Worm (Caenorhabditis elegans) whole organism, L1 larva: ENCODE data around the gene rpl-5.

Source experiments
- C16A3.4 ChIP-seq: fragments of 150-350 bp; optimal IDR thresholded peaks from 2 replicates; lab custom pipeline; 2014; ENCODE audit warnings: missing biosample characterization, missing genetic modification characterization
- F16B12.6 ChIP-seq: fragments of 150-350 bp; optimal IDR thresholded peaks from 2 replicates; lab custom pipeline; 2014; ENCODE audit warnings: missing biosample characterization, missing genetic modification characterization
- aha-1 ChIP-seq: fragments of 150-350 bp; optimal IDR thresholded peaks from 2 replicates; lab custom pipeline; 2014; ENCODE audit warnings: missing biosample characterization, missing genetic modification characterization
- aly-2 ChIP-seq: fragments of 150-350 bp; optimal IDR thresholded peaks from 2 replicates; lab custom pipeline; 2014; ENCODE audit warnings: missing biosample characterization, missing genetic modification characterization
- ama-1 ChIP-seq: fragments of 150-350 bp; optimal IDR thresholded peaks from 2 replicates; lab custom pipeline; 2014
- blmp-1 ChIP-seq: fragments of 150-350 bp; optimal IDR thresholded peaks from 2 replicates; lab custom pipeline; 2014; ENCODE audit warnings: missing biosample characterization, missing genetic modification characterization
- ceh-63 ChIP-seq: fragments of 200-800 bp; sonication (Bioruptor generic); optimal IDR thresholded peaks from 2 replicates; lab custom pipeline; 2018; ENCODE audit warnings: mild to moderate bottlenecking, missing genetic modification characterization, missing compliant biosample characterization
- ceh-82 ChIP-seq, 3 experiments: fragments of 150-350 bp in 1 of 3; sonication (generic microtip) in 2 of 3; optimal IDR thresholded peaks; 2 replicates each; lab custom pipeline; 2014 to 2017; ENCODE audit warnings: missing biosample characterization in 3 of 3, missing genetic modification characterization in 3 of 3
- ceh-88 ChIP-seq: fragments of 200-800 bp; sonication (Bioruptor generic); IDR thresholded peaks from 2 replicates; pipeline ENCODE4 v1.3.6; 2022; ENCODE audit warnings: missing genetic modification characterization, missing compliant biosample characterization
- dsc-1 ChIP-seq: sonication (generic microtip); optimal IDR thresholded peaks from 2 replicates; lab custom pipeline; 2016; ENCODE audit warnings: mild to moderate bottlenecking, missing genetic modification characterization, missing compliant biosample characterization
- efl-1 ChIP-seq, 4 experiments: fragments of 150-350 bp; optimal IDR thresholded peaks in 3 of 4; peaks in 1 of 4; 1 replicate in 1 of 4; 2 replicates in 3 of 4; lab custom pipeline; 2014; ENCODE audit warnings: missing biosample characterization in 2 of 4, missing genetic modification characterization in 2 of 4, missing genetic modification reagents in 2 of 4
- efl-3 ChIP-seq: fragments of 200-800 bp; sonication (Bioruptor generic); optimal IDR thresholded peaks from 2 replicates; lab custom pipeline; 2018; ENCODE audit warnings: mild to moderate bottlenecking, missing genetic modification characterization, missing compliant biosample characterization
- elt-3 ChIP-seq, 6 experiments: fragments of 150-350 bp in 1 of 6; sonication (generic microtip); optimal IDR thresholded peaks; 2 replicates each; lab custom pipeline; 2017 to 2018; ENCODE audit warnings: missing biosample characterization in 6 of 6, missing genetic modification characterization in 6 of 6, inconsistent platforms in 1 of 6
- fkh-4 ChIP-seq: sonication (generic microtip); optimal IDR thresholded peaks from 2 replicates; lab custom pipeline; 2016; ENCODE audit warnings: missing compliant biosample characterization, missing genetic modification characterization, borderline replicate concordance
- fkh-8 ChIP-seq: sonication (generic microtip); optimal IDR thresholded peaks from 2 replicates; lab custom pipeline; 2016; ENCODE audit warnings: mild to moderate bottlenecking, missing genetic modification characterization, missing compliant biosample characterization
- fos-1 ChIP-seq: fragments of 150-350 bp; optimal IDR thresholded peaks from 2 replicates; lab custom pipeline; 2014; ENCODE audit warnings: missing biosample characterization, missing genetic modification characterization
- hlh-4 ChIP-seq: sonication (generic microtip); optimal IDR thresholded peaks from 2 replicates; lab custom pipeline; 2016; ENCODE audit warnings: mild to moderate bottlenecking, missing genetic modification characterization, missing compliant biosample characterization
- isw-1 ChIP-seq: fragments of 200-800 bp; sonication (Bioruptor generic); IDR thresholded peaks from 2 replicates; pipeline ENCODE4 v1.3.6; 2022; ENCODE audit warnings: missing genetic modification characterization, missing compliant biosample characterization
- jun-1 ChIP-seq: fragments of 150-350 bp; optimal IDR thresholded peaks from 2 replicates; lab custom pipeline; 2014; ENCODE audit warnings: missing biosample characterization, missing genetic modification reagents, missing genetic modification characterization
- lin-15B ChIP-seq: fragments of 150-350 bp; sonication (generic microtip); optimal IDR thresholded peaks from 3 replicates; lab custom pipeline; 2014; ENCODE audit warnings: missing biosample characterization, missing genetic modification characterization
- lin-39 ChIP-seq: fragments of 150-350 bp; optimal IDR thresholded peaks from 2 replicates; lab custom pipeline; 2014; ENCODE audit warnings: missing biosample characterization, missing genetic modification reagents, missing genetic modification characterization
- lsy-2 ChIP-seq, 2 experiments: fragments of 150-350 bp; optimal IDR thresholded peaks; 2 replicates each; lab custom pipeline; 2014; ENCODE audit warnings: missing biosample characterization in 2 of 2, missing genetic modification characterization in 2 of 2
- mdl-1 ChIP-seq, 2 experiments: fragments of 150-350 bp; optimal IDR thresholded peaks; 2 replicates each; lab custom pipeline; 2014 to 2017; ENCODE audit warnings: missing biosample characterization in 2 of 2, missing genetic modification characterization in 2 of 2, inconsistent platforms in 1 of 2
- mep-1 ChIP-seq: fragments of 150-350 bp; optimal IDR thresholded peaks from 2 replicates; lab custom pipeline; 2014; ENCODE audit warnings: missing biosample characterization, missing genetic modification characterization
- nhr-11 ChIP-seq: fragments of 150-350 bp; optimal IDR thresholded peaks from 2 replicates; lab custom pipeline; 2014; ENCODE audit warnings: missing biosample characterization, missing genetic modification characterization
- nhr-20 ChIP-seq: sonication (generic microtip); optimal IDR thresholded peaks from 2 replicates; lab custom pipeline; 2016; ENCODE audit warnings: mild to moderate bottlenecking, missing genetic modification characterization, missing compliant biosample characterization
- nhr-237 ChIP-seq: fragments of 150-350 bp; optimal IDR thresholded peaks from 2 replicates; lab custom pipeline; 2014; ENCODE audit warnings: missing biosample characterization, missing genetic modification characterization
- nhr-47 ChIP-seq: sonication (generic microtip); optimal IDR thresholded peaks from 2 replicates; lab custom pipeline; 2016; ENCODE audit warnings: mild to moderate bottlenecking, missing genetic modification characterization, moderate library complexity, missing compliant biosample characterization
- nhr-77 ChIP-seq: fragments of 150-350 bp; optimal IDR thresholded peaks from 2 replicates; lab custom pipeline; 2014; ENCODE audit warnings: missing biosample characterization, missing genetic modification characterization
- rnt-1 ChIP-seq: sonication (generic microtip); optimal IDR thresholded peaks from 2 replicates; lab custom pipeline; 2016; ENCODE audit warnings: mild to moderate bottlenecking, missing genetic modification characterization, moderate library complexity, missing compliant biosample characterization
- snpc-4 ChIP-seq: fragments of 150-350 bp; optimal IDR thresholded peaks from 2 replicates; lab custom pipeline; 2014; ENCODE audit warnings: missing biosample characterization, missing genetic modification characterization
- snu-23 ChIP-seq: sonication (generic microtip); optimal IDR thresholded peaks from 2 replicates; lab custom pipeline; 2016; ENCODE audit warnings: missing genetic modification characterization, missing compliant biosample characterization
- sptf-1 ChIP-seq: fragments of 150-350 bp; optimal IDR thresholded peaks from 2 replicates; lab custom pipeline; 2014; ENCODE audit warnings: missing biosample characterization, missing genetic modification characterization
- sup-37 ChIP-seq: fragments of 200-800 bp; sonication (Bioruptor generic); optimal IDR thresholded peaks from 2 replicates; lab custom pipeline; 2018; ENCODE audit warnings: mild to moderate bottlenecking, missing genetic modification characterization, missing compliant biosample characterization
- swsn-7 ChIP-seq: sonication (generic microtip); optimal IDR thresholded peaks from 2 replicates; lab custom pipeline; 2016; ENCODE audit warnings: missing genetic modification characterization, missing compliant biosample characterization
- tlp-1 ChIP-seq: fragments of 150-350 bp; optimal IDR thresholded peaks from 2 replicates; lab custom pipeline; 2014; ENCODE audit warnings: missing biosample characterization, missing genetic modification characterization
- unc-86 ChIP-seq: sonication (generic microtip); optimal IDR thresholded peaks from 2 replicates; lab custom pipeline; 2016; ENCODE audit warnings: missing genetic modification characterization, missing compliant biosample characterization
- unc-98 ChIP-seq: fragments of 200-800 bp; sonication (Bioruptor generic); IDR thresholded peaks from 2 replicates; pipeline ENCODE4 v1.3.6; 2022; ENCODE audit warnings: missing genetic modification characterization, missing compliant biosample characterization
- xbp-1 ChIP-seq: sonication (generic microtip); optimal IDR thresholded peaks from 2 replicates; lab custom pipeline; 2016; ENCODE audit warnings: missing genetic modification characterization, missing compliant biosample characterization
- zag-1 ChIP-seq: fragments of 150-350 bp; optimal IDR thresholded peaks from 2 replicates; lab custom pipeline; 2014; ENCODE audit warnings: missing biosample characterization, missing genetic modification characterization
- ztf-11 ChIP-seq, 2 experiments: sonication (generic microtip); optimal IDR thresholded peaks; 2 replicates each; lab custom pipeline; 2016 to 2017; ENCODE audit warnings: missing genetic modification characterization in 2 of 2, missing biosample characterization in 1 of 2, missing compliant biosample characterization in 1 of 2

Gene rpl-5

ce11 chrII:8590684-8591083 is 21.0 kb downstream of the rpl-5 start, which contains the start of gene aptf-4:
aptf-4 (plus strand) TSS chrII:8590984.
- TF ChIP-seq tlp-1 (tag; lab: Kevin White, UChicago) (no peak), lin-39 (no peak), fos-1 (tag; lab: Kevin White, UChicago) (no peak), dsc-1 (tag; lab: Kevin White, UChicago) (no peak), nhr-47 (tag; lab: Kevin White, UChicago) (no peak), ceh-88 (no peak), ceh-63 (GFP tag; lab: Kevin White, UChicago) (no peak), ztf-11 (tag; optimal IDR thresholded peaks at IDR 0.05; lab: Kevin White, UChicago) (no peak)
- TF ChIP-seq, all 84 proteins: peak for 0

DNA sequence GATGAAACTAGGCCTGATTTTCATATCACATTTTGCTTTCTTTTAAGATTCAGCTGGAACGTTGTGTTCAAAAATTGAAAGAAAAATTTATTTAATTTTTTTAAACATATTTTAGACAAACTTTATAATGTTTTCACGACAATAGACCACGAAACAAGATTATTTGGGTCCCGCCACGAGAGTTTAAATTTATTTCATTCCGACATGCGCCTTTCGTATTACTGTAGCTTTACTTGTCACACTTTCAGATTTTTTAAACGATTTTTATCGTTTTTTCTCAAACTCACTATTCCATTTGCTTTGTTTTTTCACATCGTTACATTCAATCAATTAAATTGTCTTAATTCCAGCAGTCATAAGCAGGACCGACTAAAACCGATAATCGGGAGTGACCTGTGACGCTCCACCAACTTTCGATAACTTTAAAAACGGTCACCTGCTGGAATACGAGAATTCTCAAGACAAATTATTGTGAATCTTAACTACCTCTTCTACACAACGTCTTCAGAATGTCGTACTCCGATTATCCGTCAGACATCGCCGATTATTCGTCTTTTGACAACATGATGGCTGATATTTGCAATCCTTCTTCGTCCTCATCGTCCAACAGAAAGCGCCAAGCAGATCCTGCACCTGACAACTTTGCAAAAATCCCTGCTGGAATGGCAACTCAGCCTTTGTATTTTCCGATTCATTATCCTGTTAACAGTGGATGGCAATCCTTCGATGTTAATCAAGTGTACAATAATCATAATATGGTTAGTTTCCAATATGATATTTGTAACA is 24.3 kb downstream of the rpl-5 start, which contains the start of gene aptf-3:
aptf-3 (plus strand) TSS at position 351 of the 786 bp plus-strand sequence.
- TF ChIP-seq efl-1 (optimal IDR thresholded peaks at IDR 0.05; lab: Kevin White, UChicago) (no peak), efl-1 (GFP tag; optimal IDR thresholded peaks at IDR 0.05 in 1 of 2; lab: Kevin White, UChicago) (no peak), nhr-47 (tag; lab: Kevin White, UChicago) (no peak), fkh-4 (tag; lab: Kevin White, UChicago) (no peak), snu-23 (GFP tag; lab: Kevin White, UChicago) (no peak), efl-3 (no peak), F16B12.6 (no peak), dsc-1 (tag; lab: Kevin White, UChicago) (no peak), lin-15B (tag; lab: Kevin White, UChicago) (no peak), nhr-11 (tag; lab: Kevin White, UChicago) (no peak), aly-2 (tag; lab: Kevin White, UChicago) (no peak), unc-98 (GFP tag; lab: Robert Waterston, UW) (no peak), mep-1 (no peak), rnt-1 (tag; lab: Kevin White, UChicago) (no peak), sptf-1 (tag; lab: Kevin White, UChicago) (no peak), nhr-237 (tag; lab: Kevin White, UChicago) (no peak), nhr-20 (tag; lab: Kevin White, UChicago) (no peak), lin-39 (no peak), ama-1 (lab: Kevin White, UChicago) (no peak), ceh-63 (GFP tag; lab: Kevin White, UChicago) (no peak), aha-1 (no peak)

DNA sequence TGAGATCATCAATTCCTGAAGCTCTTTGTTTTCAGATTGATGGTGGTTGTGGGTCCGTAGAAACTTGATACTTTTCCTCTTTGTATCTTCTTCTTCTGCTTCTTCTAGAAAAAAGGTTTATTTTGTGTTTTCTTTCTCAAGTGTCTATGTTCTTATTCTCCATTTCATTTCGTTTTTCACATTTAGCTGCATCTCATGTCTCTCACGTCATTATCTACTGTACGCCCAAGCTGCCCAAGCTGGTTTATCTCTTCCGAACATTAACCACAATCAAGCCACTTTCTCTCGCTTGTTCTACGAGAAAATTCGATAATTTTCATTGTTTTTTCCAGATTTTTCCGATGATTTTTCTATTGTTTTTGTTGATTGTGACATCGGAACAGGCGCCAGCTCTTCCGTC is 29.5 kb downstream of the rpl-5 start, which contains the start of gene F28C6.5:
F28C6.5 (plus strand) TSS at position 301 of the 400 bp plus-strand sequence.
- no peak for TF ChIP-seq hlh-4 (tag; lab: Kevin White, UChicago)
- no peak for TF ChIP-seq sup-37 (GFP tag; lab: Kevin White, UChicago)
- TF ChIP-seq blmp-1 (tag; lab: Kevin White, UChicago): peak; percentile 26
- TF ChIP-seq zag-1 (tag; lab: Kevin White, UChicago): no peak
- TF ChIP-seq fkh-8 (tag; lab: Kevin White, UChicago): no peak
- TF ChIP-seq jun-1: no peak

DNA sequence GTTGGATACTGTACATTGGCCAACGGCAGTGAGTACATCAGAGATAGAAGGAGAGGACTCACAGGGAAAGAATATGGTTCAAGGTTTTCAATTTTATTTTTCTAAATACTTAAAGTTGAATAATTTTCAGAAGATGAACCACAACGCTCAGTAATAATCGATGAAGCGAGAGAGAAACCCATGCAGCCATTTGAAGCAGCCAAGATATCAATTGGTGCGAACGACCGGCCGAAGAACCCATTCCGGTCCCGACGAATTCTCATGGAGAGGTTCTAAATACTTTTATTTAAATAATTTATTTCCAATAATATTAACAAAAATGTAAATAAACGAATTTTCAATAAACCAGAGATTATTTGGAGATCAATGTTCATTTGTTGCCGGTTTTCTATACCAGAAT is 30.4 kb downstream of the rpl-5 start, which contains the start of gene pigg-1:
pigg-1 (minus strand) TSS at position 101 of the 400 bp plus-strand sequence.
- TF ChIP-seq nhr-11 (tag; lab: Kevin White, UChicago): no peak
- no peak for TF ChIP-seq nhr-20 (tag; lab: Kevin White, UChicago)
- no peak for TF ChIP-seq efl-1 (optimal IDR thresholded peaks at IDR 0.05; lab: Kevin White, UChicago)
- no peak for TF ChIP-seq efl-1 (GFP tag; optimal IDR thresholded peaks at IDR 0.05 in 1 of 2; lab: Kevin White, UChicago)
- TF ChIP-seq C16A3.4 (tag; lab: Kevin White, UChicago): no peak

ce11 chrII:8602337-8602944 is 32.7 kb downstream of the rpl-5 start, which contains the start of the genes cpf-1 and rpl-26:
cpf-1 (minus strand) TSS chrII:8602440.
rpl-26 (plus strand) TSS chrII:8602785.
- peak; percentile 37 for TF ChIP-seq nhr-77
- peak; percentile 10 to 61 (median 23) for TF ChIP-seq ceh-82 (tag; optimal IDR thresholded peaks at IDR 0.05; lab: Kevin White, UChicago)
- TF ChIP-seq lin-15B (tag; lab: Kevin White, UChicago): peak; percentile 29
- TF ChIP-seq efl-3: no peak
- TF ChIP-seq elt-3 (tag; optimal IDR thresholded peaks at IDR 0.05; lab: Kevin White, UChicago): peak in 1 of 6 experiments; percentile 84
- TF ChIP-seq isw-1 (GFP tag; lab: Robert Waterston, UW): peak; percentile 38; the same call in 1 of the 2 replicates
- TF ChIP-seq blmp-1 (tag; lab: Kevin White, UChicago): peak; percentile 67
- TF ChIP-seq unc-86 (tag; lab: Kevin White, UChicago): peak; percentile 26
- TF ChIP-seq fos-1 (tag; lab: Kevin White, UChicago): peak; percentile 25
- peak; percentile 4 for TF ChIP-seq snpc-4 (tag; lab: Kevin White, UChicago)
- peak; percentile 69 for TF ChIP-seq mep-1
- peak; percentile 53 for TF ChIP-seq swsn-7 (tag; lab: Kevin White, UChicago)
- TF ChIP-seq mdl-1 (tag; optimal IDR thresholded peaks at IDR 0.05; lab: Kevin White, UChicago): peak in 1 of 2 experiments; percentile 39
- peak; percentile 71 for TF ChIP-seq nhr-20 (tag; lab: Kevin White, UChicago)
- TF ChIP-seq lsy-2 (tag; optimal IDR thresholded peaks at IDR 0.05; lab: Kevin White, UChicago): peak; percentile 70 to 93
- TF ChIP-seq F16B12.6: peak; percentile 73
- peak; percentile 48 for TF ChIP-seq xbp-1 (tag; lab: Kevin White, UChicago)
